Fruit fly (Drosophila melanogaster) Kc167 (cell line): ENCODE results near the gene CG34149.

ENCODE experiments used
- Myc ChIP-seq: fragments of >200 bp; optimal IDR thresholded peaks from 2 replicates; lab custom pipeline; 2017; ENCODE audit warnings: missing external identifiers
- Sin3A ChIP-seq: fragments of >200 bp; optimal IDR thresholded peaks from 2 replicates; lab custom pipeline; 2018; ENCODE audit warnings: missing external identifiers
- h ChIP-seq: fragments of >200 bp; optimal IDR thresholded peaks from 3 replicates; lab custom pipeline; 2018; ENCODE audit warnings: missing external identifiers
- insv ChIP-seq: fragments of >200 bp; optimal IDR thresholded peaks from 3 replicates; lab custom pipeline; 2018; ENCODE audit warnings: missing external identifiers
- psq ChIP-seq: fragments of >200 bp; optimal IDR thresholded peaks from 2 replicates; lab custom pipeline; 2017; ENCODE audit warnings: missing external identifiers
- ttk ChIP-seq: sonication (Bioruptor generic); optimal IDR thresholded peaks from 2 replicates; lab custom pipeline; 2017; ENCODE audit warnings: missing external identifiers

CG34149 gene

dm6 chr3R:22379942-22380341, at the start of gene CG34149:
Gene CG34149, plus strand, starts transcription at chr3R:22380128.
- TF ChIP-seq h (lab: Kevin White, UChicago) = no peak
- TF ChIP-seq Sin3A = no peak
- TF ChIP-seq Myc (lab: Kevin White, UChicago) = no peak
- no peak for TF ChIP-seq insv (lab: Kevin White, UChicago)

dm6 chr3R:22330512-22331119, 49.3 kb upstream of the CG34149 start, which contains the start of gene CG33721:
Gene CG33721, plus strand, starts transcription at chr3R:22331069.
- TF ChIP-seq Myc (lab: Kevin White, UChicago) (no peak), psq (lab: Kevin White, UChicago) (no peak), Sin3A (no peak), h (lab: Kevin White, UChicago) (no peak), insv (lab: Kevin White, UChicago) (no peak), ttk (lab: Kevin White, UChicago) (no peak)

- TF ChIP-seq Sin3A (no peak), Myc (lab: Kevin White, UChicago) (no peak), insv (lab: Kevin White, UChicago) (no peak), h (lab: Kevin White, UChicago) (no peak), psq (lab: Kevin White, UChicago) (no peak), ttk (lab: Kevin White, UChicago) (no peak)
These were observed 48.2 kb upstream of the CG34149 start, which contains the start of gene CG13862 for dm6 chr3R:22331691-22332090. Gene CG13862, plus strand, starts transcription at chr3R:22331991.

- no peak for TF ChIP-seq h (lab: Kevin White, UChicago)
- TF ChIP-seq ttk (lab: Kevin White, UChicago) = no peak
- TF ChIP-seq Myc (lab: Kevin White, UChicago) = no peak
- TF ChIP-seq Sin3A = no peak
- TF ChIP-seq insv (lab: Kevin White, UChicago) = no peak
- no peak for TF ChIP-seq psq (lab: Kevin White, UChicago)
These were observed 45.9 kb upstream of the CG34149 start, which contains the start of gene CG5391 for dm6 chr3R:22334050-22334449. Gene CG5391, minus strand, starts transcription at chr3R:22334150.

dm6 chr3R:22339510-22339909, 40.4 kb upstream of the CG34149 start:
- TF ChIP-seq insv (lab: Kevin White, UChicago) = no peak
- TF ChIP-seq Sin3A = no peak
- TF ChIP-seq psq (lab: Kevin White, UChicago) = no peak
- no peak for TF ChIP-seq Myc (lab: Kevin White, UChicago)
- no peak for TF ChIP-seq ttk (lab: Kevin White, UChicago)
- TF ChIP-seq h (lab: Kevin White, UChicago) = no peak

- TF ChIP-seq h (lab: Kevin White, UChicago) (no peak), insv (lab: Kevin White, UChicago) (no peak), Sin3A (no peak), ttk (lab: Kevin White, UChicago) (no peak), Myc (lab: Kevin White, UChicago) (no peak), psq (lab: Kevin White, UChicago) (no peak)
These were observed 39.7 kb upstream of the CG34149 start, which contains the start of gene CG5388 for dm6 chr3R:22340207-22340606. Gene CG5388, minus strand, starts transcription at chr3R:22340307.

dm6 chr3R:22341652-22342051, 38.3 kb upstream of the CG34149 start:
- no peak for TF ChIP-seq insv (lab: Kevin White, UChicago)

- TF ChIP-seq h (lab: Kevin White, UChicago) = no peak
- TF ChIP-seq insv (lab: Kevin White, UChicago) = no peak
- no peak for TF ChIP-seq psq (lab: Kevin White, UChicago)
- TF ChIP-seq ttk (lab: Kevin White, UChicago) = no peak
- no peak for TF ChIP-seq Sin3A
- TF ChIP-seq Myc (lab: Kevin White, UChicago) = no peak
These were observed 37.8 kb upstream of the CG34149 start, which contains the start of gene CG5386 for dm6 chr3R:22342151-22342550. Gene CG5386, minus strand, starts transcription at chr3R:22342251.

dm6 chr3R:22342708-22343107, 37.2 kb upstream of the CG34149 start:
- TF ChIP-seq Sin3A = no peak
- no peak for TF ChIP-seq ttk (lab: Kevin White, UChicago)
- no peak for TF ChIP-seq psq (lab: Kevin White, UChicago)
- no peak for TF ChIP-seq insv (lab: Kevin White, UChicago)
- TF ChIP-seq h (lab: Kevin White, UChicago) = no peak
- TF ChIP-seq Myc (lab: Kevin White, UChicago) = no peak

dm6 chr3R:22351396-22351795, 28.5 kb upstream of the CG34149 start, which contains the start of gene rdhB:
Gene rdhB, plus strand, starts transcription at chr3R:22351696.
- TF ChIP-seq h (lab: Kevin White, UChicago) (no peak), Myc (lab: Kevin White, UChicago) (no peak), psq (lab: Kevin White, UChicago) (no peak), Sin3A (no peak), ttk (lab: Kevin White, UChicago) (no peak), insv (lab: Kevin White, UChicago) (no peak)

- TF ChIP-seq h (lab: Kevin White, UChicago) (no peak), Myc (lab: Kevin White, UChicago) (no peak), ttk (lab: Kevin White, UChicago) (no peak), insv (lab: Kevin White, UChicago) (no peak), Sin3A (no peak), psq (lab: Kevin White, UChicago) (no peak)
These were observed 23.2 kb upstream of the CG34149 start, which contains the start of gene Sar1 for dm6 chr3R:22356464-22357410. Gene Sar1, plus strand, starts transcription at chr3R:22356685.
